Fruit fly (Drosophila melanogaster) whole organism, wandering third instar larva: Measurements from ENCODE around the gene CG33258.

Source experiments
- Abd-B ChIP-seq: fragments of >200 bp; optimal IDR thresholded peaks from 2 replicates; lab custom pipeline; 2017; ENCODE audit warnings: missing biosample characterization, missing genetic modification characterization
- CG32264 ChIP-seq: fragments of 200-800 bp; sonication (Bioruptor generic); optimal IDR thresholded peaks from 2 replicates; lab custom pipeline; 2016; ENCODE audit warnings: missing biosample characterization, missing genetic modification characterization
- Dfd ChIP-seq: fragments of >200 bp; optimal IDR thresholded peaks from 2 replicates; lab custom pipeline; 2017; ENCODE audit warnings: missing biosample characterization, missing genetic modification characterization
- GATAd ChIP-seq: sonication (Bioruptor generic); optimal IDR thresholded peaks from 2 replicates; lab custom pipeline; 2016; ENCODE audit warnings: missing biosample characterization, missing genetic modification characterization
- Hr78 ChIP-seq: fragments of >200 bp; optimal IDR thresholded peaks from 2 replicates; lab custom pipeline; 2017; ENCODE audit warnings: missing biosample characterization, missing genetic modification characterization
- Mio ChIP-seq: sonication (Bioruptor generic); optimal IDR thresholded peaks from 2 replicates; lab custom pipeline; 2016; ENCODE audit warnings: missing biosample characterization, missing genetic modification characterization
- dl ChIP-seq, 2 experiments: fragments of 175-275, 200-275 bp in 1 of 2; fragments of 200-275 bp in 1 of 2; sonication (Bioruptor generic); optimal IDR thresholded peaks; lab custom pipeline; 2018; ENCODE audit warnings: mild to moderate bottlenecking in 2 of 2, missing biosample characterization in 2 of 2, missing genetic modification characterization in 2 of 2, moderate library complexity in 2 of 2; ENCODE audit not compliant: partially characterized antibody in 2 of 2, insufficient read depth in 1 of 2
- ey ChIP-seq: fragments of 200-800 bp; sonication (Bioruptor generic); optimal IDR thresholded peaks from 2 replicates; lab custom pipeline; 2016; ENCODE audit warnings: missing biosample characterization, missing genetic modification characterization
- fru ChIP-seq: fragments of 200-800 bp; sonication (Bioruptor generic); optimal IDR thresholded peaks from 3 replicates; lab custom pipeline; 2016; ENCODE audit warnings: missing biosample characterization, mild to moderate bottlenecking, missing genetic modification characterization
- pan ChIP-seq: fragments of >200 bp; optimal IDR thresholded peaks from 2 replicates; lab custom pipeline; 2017
- tai ChIP-seq: sonication (Bioruptor generic); optimal IDR thresholded peaks from 2 replicates; lab custom pipeline; 2016; ENCODE audit warnings: missing biosample characterization, missing genetic modification characterization

dm6 chr3L:16053026-16053556 lies 29.3 kb upstream of the CG33258 start:
- TF ChIP-seq tai (no peak), fru (GFP tag; lab: Kevin White, UChicago) (no peak), dl (GFP tag; optimal IDR thresholded peaks at IDR 0.05; lab: Kevin White, UChicago; ENCODE audit: insufficient read depth in 1 of 2, partially characterized antibody in 2 of 2) (no peak), CG32264 (GFP tag; lab: Kevin White, UChicago) (no peak), Mio (no peak), GATAd (GFP tag; lab: Kevin White, UChicago) (no peak), Dfd (peak; percentile 86), Abd-B (no peak), pan (lab: Kevin White, UChicago) (no peak), ey (GFP tag; lab: Kevin White, UChicago) (no peak), Hr78 (GFP tag; lab: Kevin White, UChicago) (no peak)
